Fruit fly (Drosophila melanogaster) whole organism, prepupa: ENCODE results near the gene CG5149.

Experiments
- CG4318 ChIP-seq: fragments of 200-800 bp; sonication (Bioruptor generic); optimal IDR thresholded peaks from 3 replicates; lab custom pipeline; 2017; ENCODE audit warnings: missing biosample characterization, mild to moderate bottlenecking, missing genetic modification characterization
- OdsH ChIP-seq: fragments of 200-800 bp; sonication (Bioruptor generic); optimal IDR thresholded peaks from 3 replicates; lab custom pipeline; 2016; ENCODE audit warnings: missing biosample characterization, missing genetic modification characterization
- topi ChIP-seq: fragments of 200-800 bp; sonication (Bioruptor generic); optimal IDR thresholded peaks from 3 replicates; lab custom pipeline; 2016; ENCODE audit warnings: missing biosample characterization, missing genetic modification characterization

- TF ChIP-seq CG4318 (GFP tag; lab: Kevin White, UChicago) (no peak), OdsH (GFP tag; lab: Kevin White, UChicago) (peak; percentile 35), topi (GFP tag; lab: Kevin White, UChicago) (peak; percentile 18)
Observed at dm6 chr2L:7434737-7435356, 46.8 kb upstream of the CG5149 start.
